Worm (Caenorhabditis elegans) whole organism, young adult: ENCODE data around the gene dhhc-5.

Experiments used
- B0261.1 ChIP-seq: sonication (generic microtip); optimal IDR thresholded peaks from 2 replicates; lab custom pipeline; 2016; ENCODE audit warnings: mild to moderate bottlenecking, missing genetic modification characterization, moderate library complexity, missing compliant biosample characterization
- C06A6.2 ChIP-seq: fragments of 200-800 bp; sonication (Bioruptor generic); conservative IDR thresholded peaks from 2 replicates; pipeline ENCODE4 v1.3.6; 2022; ENCODE audit warnings: missing genetic modification characterization, missing compliant biosample characterization
- F52B5.7 ChIP-seq: sonication (generic microtip); optimal IDR thresholded peaks from 2 replicates; lab custom pipeline; 2016; ENCODE audit warnings: mild to moderate bottlenecking, missing genetic modification characterization, missing compliant biosample characterization
- F57A8.1 ChIP-seq: fragments of 200-800 bp; sonication (Bioruptor generic); optimal IDR thresholded peaks from 2 replicates; lab custom pipeline; 2018; ENCODE audit warnings: mild to moderate bottlenecking, missing genetic modification characterization, moderate library complexity, missing compliant biosample characterization
- K12H6.12 ChIP-seq: fragments of 200-800 bp; sonication (Bioruptor generic); optimal IDR thresholded peaks from 2 replicates; lab custom pipeline; 2018; ENCODE audit warnings: mild to moderate bottlenecking, missing genetic modification characterization, missing compliant biosample characterization
- Y53F4B.3 ChIP-seq: fragments of 200-800 bp; sonication (Bioruptor generic); IDR thresholded peaks from 2 replicates; pipeline ENCODE4 v1.3.6; 2022; ENCODE audit warnings: missing genetic modification reagents, missing genetic modification characterization, missing compliant biosample characterization
- Y79H2A.3 ChIP-seq: fragments of 200-800 bp; sonication (Bioruptor generic); conservative IDR thresholded peaks from 2 replicates; pipeline ENCODE4 v1.3.6; 2022; ENCODE audit warnings: missing genetic modification reagents, missing genetic modification characterization, missing compliant biosample characterization
- aptf-2 ChIP-seq: fragments of 200-800 bp; sonication (Bioruptor generic); conservative IDR thresholded peaks from 2 replicates; pipeline ENCODE4 v1.3.6; 2022; ENCODE audit warnings: missing genetic modification reagents, missing genetic modification characterization, missing compliant biosample characterization
- athp-1 ChIP-seq: sonication (generic microtip); optimal IDR thresholded peaks from 2 replicates; lab custom pipeline; 2017; ENCODE audit warnings: mild to moderate bottlenecking, missing genetic modification characterization, missing compliant biosample characterization
- attf-3 ChIP-seq: fragments of 200-800 bp; sonication (Bioruptor generic); conservative IDR thresholded peaks from 2 replicates; pipeline ENCODE4 v1.3.6; 2022; ENCODE audit warnings: missing genetic modification reagents, missing genetic modification characterization, missing compliant biosample characterization
- bed-1 ChIP-seq: fragments of 200-800 bp; sonication (Bioruptor generic); IDR thresholded peaks from 2 replicates; pipeline ENCODE4 v1.3.6; 2022; ENCODE audit warnings: missing genetic modification reagents, missing genetic modification characterization, missing compliant biosample characterization
- cebp-2 ChIP-seq: fragments of 200-800 bp; sonication (Bioruptor generic); IDR thresholded peaks from 2 replicates; pipeline ENCODE4 v1.3.6; 2022; ENCODE audit warnings: missing genetic modification characterization, missing compliant biosample characterization
- ceh-100 ChIP-seq: fragments of 200-800 bp; sonication (Bioruptor generic); IDR thresholded peaks from 2 replicates; pipeline ENCODE4 v1.3.6; 2022; ENCODE audit warnings: missing genetic modification reagents, missing genetic modification characterization, missing compliant biosample characterization
- ceh-58 ChIP-seq: fragments of 200-800 bp; sonication (Bioruptor generic); IDR thresholded peaks from 2 replicates; pipeline ENCODE4 v1.3.6; 2022; ENCODE audit warnings: missing genetic modification characterization, missing compliant biosample characterization
- ceh-91 ChIP-seq: fragments of 200-800 bp; sonication (Bioruptor generic); IDR thresholded peaks from 2 replicates; pipeline ENCODE4 v1.3.6; 2022; ENCODE audit warnings: missing genetic modification reagents, missing genetic modification characterization, missing compliant biosample characterization
- ets-4 ChIP-seq: fragments of 200-800 bp; sonication (Bioruptor generic); optimal IDR thresholded peaks from 2 replicates; lab custom pipeline; 2018; ENCODE audit warnings: mild to moderate bottlenecking, missing genetic modification characterization, missing compliant biosample characterization
- fkh-3 ChIP-seq: sonication (generic microtip); optimal IDR thresholded peaks from 2 replicates; lab custom pipeline; 2016; ENCODE audit warnings: mild to moderate bottlenecking, missing genetic modification characterization, missing compliant biosample characterization
- hlh-12 ChIP-seq: sonication (generic microtip); optimal IDR thresholded peaks from 2 replicates; lab custom pipeline; 2016; ENCODE audit warnings: missing genetic modification characterization, missing compliant biosample characterization
- hsf-1 ChIP-seq: fragments of 200-800 bp; sonication (Bioruptor generic); IDR thresholded peaks from 2 replicates; pipeline ENCODE4 v1.3.6; 2022; ENCODE audit warnings: missing genetic modification reagents, missing genetic modification characterization, missing compliant biosample characterization
- lin-35 ChIP-seq, 3 experiments: fragments of 150-350 bp in 2 of 3; sonication (generic microtip) in 1 of 3; optimal IDR thresholded peaks; 2 replicates each; lab custom pipeline; 2014 to 2018; ENCODE audit warnings: missing biosample characterization in 3 of 3, missing genetic modification characterization in 3 of 3, missing genetic modification reagents in 3 of 3
- madf-10 ChIP-seq: sonication (generic microtip); optimal IDR thresholded peaks from 2 replicates; lab custom pipeline; 2016; ENCODE audit warnings: mild to moderate bottlenecking, missing genetic modification characterization, missing compliant biosample characterization
- mes-4 ChIP-seq: sonication (generic microtip); optimal IDR thresholded peaks from 2 replicates; lab custom pipeline; 2016; ENCODE audit warnings: missing genotype, missing genetic modification characterization, missing compliant biosample characterization
- mxl-1 ChIP-seq: sonication (generic microtip); optimal IDR thresholded peaks from 2 replicates; lab custom pipeline; 2016; ENCODE audit warnings: missing genetic modification characterization, missing compliant biosample characterization
- nfya-2 ChIP-seq: fragments of 200-800 bp; sonication (Bioruptor generic); IDR thresholded peaks from 2 replicates; pipeline ENCODE4 v1.3.6; 2022; ENCODE audit warnings: missing genetic modification reagents, missing genetic modification characterization, missing compliant biosample characterization
- nhr-80 ChIP-seq: sonication (generic microtip); optimal IDR thresholded peaks from 2 replicates; lab custom pipeline; 2016; ENCODE audit warnings: missing genetic modification characterization, missing compliant biosample characterization
- pbrm-1 ChIP-seq: fragments of 200-800 bp; sonication (Bioruptor generic); IDR thresholded peaks from 2 replicates; pipeline ENCODE4 v1.3.6; 2022; ENCODE audit warnings: missing genetic modification reagents, missing genetic modification characterization, missing compliant biosample characterization
- rcor-1 ChIP-seq: fragments of 200-800 bp; sonication (Bioruptor generic); IDR thresholded peaks from 2 replicates; pipeline ENCODE4 v1.3.6; 2022; ENCODE audit warnings: missing genetic modification reagents, missing genetic modification characterization, missing compliant biosample characterization
- snpc-1.1 ChIP-seq: sonication (generic microtip); optimal IDR thresholded peaks from 2 replicates; lab custom pipeline; 2017; ENCODE audit warnings: missing genetic modification characterization, mild to moderate bottlenecking, missing compliant biosample characterization, antibody characterized with exemption, moderate library complexity, missing genotype, missing genetic modification reagents; ENCODE audit not compliant: insufficient read depth
- snpc-4 ChIP-seq, 5 experiments: fragments of 150-350 bp in 1 of 5; sonication (generic microtip) in 4 of 5; optimal IDR thresholded peaks; 2 replicates each; lab custom pipeline; 2014 to 2018; ENCODE audit warnings: missing genetic modification characterization in 5 of 5, missing biosample characterization in 3 of 5, antibody characterized with exemption in 2 of 5, mild to moderate bottlenecking in 2 of 5, missing compliant biosample characterization in 2 of 5, missing genotype in 2 of 5, moderate library complexity in 2 of 5, missing genetic modification reagents in 1 of 5
- somi-1 ChIP-seq: fragments of 200-800 bp; sonication (Bioruptor generic); optimal IDR thresholded peaks from 2 replicates; lab custom pipeline; 2018; ENCODE audit warnings: mild to moderate bottlenecking, missing genetic modification characterization, missing compliant biosample characterization
- sptf-2 ChIP-seq: fragments of 200-800 bp; sonication (Bioruptor generic); optimal IDR thresholded peaks from 2 replicates; lab custom pipeline; 2018; ENCODE audit warnings: mild to moderate bottlenecking, missing genetic modification characterization, missing compliant biosample characterization
- unc-62 ChIP-seq: fragments of 150-350 bp; optimal IDR thresholded peaks from 2 replicates; lab custom pipeline; 2014; ENCODE audit warnings: missing biosample characterization, missing genetic modification reagents, missing genetic modification characterization
- zfh-2 ChIP-seq: fragments of 200-800 bp; sonication (Bioruptor generic); conservative IDR thresholded peaks from 2 replicates; pipeline ENCODE4 v1.3.6; 2022; ENCODE audit warnings: missing genetic modification reagents, missing genetic modification characterization, missing compliant biosample characterization
- ztf-28 ChIP-seq: fragments of 200-800 bp; sonication (Bioruptor generic); IDR thresholded peaks from 2 replicates; pipeline ENCODE4 v1.3.6; 2022; ENCODE audit warnings: missing genetic modification reagents, missing genetic modification characterization, missing compliant biosample characterization
- ztf-3 ChIP-seq: fragments of 200-800 bp; sonication (Bioruptor generic); optimal IDR thresholded peaks from 2 replicates; lab custom pipeline; 2018; ENCODE audit warnings: mild to moderate bottlenecking, missing genetic modification characterization, missing compliant biosample characterization

Gene dhhc-5

ce11 chrIII:6831312-6831711, 17.5 kb downstream of the dhhc-5 start:
- TF ChIP-seq F57A8.1 (no peak), ceh-58 (GFP tag; lab: Robert Waterston, UW) (no peak), aptf-2 (no peak), nhr-80 (tag; lab: Kevin White, UChicago) (no peak), zfh-2 (no peak), B0261.1 (tag; lab: Kevin White, UChicago) (no peak), nfya-2 (GFP tag; lab: Robert Waterston, UW) (no peak)

- TF ChIP-seq Y53F4B.3 (GFP tag; lab: Robert Waterston, UW) (no peak), somi-1 (GFP tag; lab: Kevin White, UChicago) (no peak), cebp-2 (GFP tag; lab: Robert Waterston, UW) (no peak), ztf-3 (GFP tag; lab: Kevin White, UChicago) (no peak), ceh-100 (GFP tag; lab: Robert Waterston, UW) (no peak), athp-1 (tag; lab: Kevin White, UChicago) (no peak), madf-10 (tag; lab: Kevin White, UChicago) (no peak), fkh-3 (no peak), C06A6.2 (no peak), ztf-28 (GFP tag; lab: Robert Waterston, UW) (no peak), Y79H2A.3 (GFP tag; lab: Robert Waterston, UW) (no peak), hlh-12 (no peak)
These were observed 22.7 kb downstream of the dhhc-5 start for ce11 chrIII:6826137-6826536.

DNA sequence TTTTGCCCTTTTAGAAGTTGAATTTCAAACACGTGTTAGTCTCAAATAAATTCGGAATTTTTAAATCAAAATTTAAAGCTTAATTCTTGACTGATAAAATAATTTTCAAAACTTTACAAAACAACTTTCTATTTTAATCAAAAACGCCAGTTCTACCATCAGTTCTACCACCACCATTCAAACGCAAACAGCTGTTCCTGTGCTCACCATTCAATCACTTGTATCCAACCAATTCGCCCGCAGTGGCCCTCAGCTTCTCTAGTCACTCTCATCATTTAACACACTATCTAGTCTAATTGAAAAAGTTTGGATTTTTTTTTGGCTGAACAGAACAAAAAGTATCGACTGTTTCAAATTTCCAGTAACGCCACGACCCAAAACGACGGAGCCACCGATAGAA, 26.1 kb downstream of the dhhc-5 start:
- no peak for TF ChIP-seq ets-4 (GFP tag; lab: Kevin White, UChicago)
- no peak for TF ChIP-seq snpc-4 (GFP tag; optimal IDR thresholded peaks at IDR 0.05; lab: Kevin White, UChicago)
- TF ChIP-seq snpc-4 (tag; optimal IDR thresholded peaks at IDR 0.05; lab: Kevin White, UChicago) = no peak
- no peak for TF ChIP-seq ceh-91 (GFP tag; lab: Robert Waterston, UW)
- TF ChIP-seq pbrm-1 (GFP tag; lab: Robert Waterston, UW) = no peak
- TF ChIP-seq madf-10 (tag; lab: Kevin White, UChicago) = no peak
- TF ChIP-seq mxl-1 (tag; lab: Kevin White, UChicago) = no peak
- no peak for TF ChIP-seq bed-1 (GFP tag; lab: Robert Waterston, UW)
- no peak for TF ChIP-seq attf-3 (GFP tag; lab: Robert Waterston, UW)
- TF ChIP-seq K12H6.12 (tag; lab: Kevin White, UChicago) = no peak
- no peak for TF ChIP-seq snpc-1.1 (tag; lab: Kevin White, UChicago)
- no peak for TF ChIP-seq mes-4 (tag; lab: Kevin White, UChicago)
- no peak for TF ChIP-seq sptf-2 (GFP tag; lab: Kevin White, UChicago)
- no peak for TF ChIP-seq hsf-1 (GFP tag; lab: Robert Waterston, UW)
- TF ChIP-seq F52B5.7 = no peak
- no peak for TF ChIP-seq rcor-1 (GFP tag; lab: Robert Waterston, UW)
- no peak for TF ChIP-seq unc-62 (GFP tag; lab: Kevin White, UChicago)
- no peak for TF ChIP-seq lin-35 (GFP tag; optimal IDR thresholded peaks at IDR 0.05; lab: Kevin White, UChicago)
